Fruit fly (Drosophila melanogaster) Kc167 (cell line): ENCODE data around the gene Trl.

Experiments used
- Sin3A ChIP-seq: fragments of >200 bp; optimal IDR thresholded peaks from 2 replicates; lab custom pipeline; 2018; ENCODE audit warnings: missing external identifiers
- h ChIP-seq: fragments of >200 bp; optimal IDR thresholded peaks from 3 replicates; lab custom pipeline; 2018; ENCODE audit warnings: missing external identifiers
- insv ChIP-seq: fragments of >200 bp; optimal IDR thresholded peaks from 3 replicates; lab custom pipeline; 2018; ENCODE audit warnings: missing external identifiers
- psq ChIP-seq: fragments of >200 bp; optimal IDR thresholded peaks from 2 replicates; lab custom pipeline; 2017; ENCODE audit warnings: missing external identifiers

- TF ChIP-seq h (lab: Kevin White, UChicago) (no peak), psq (lab: Kevin White, UChicago) (no peak), insv (lab: Kevin White, UChicago) (no peak), Sin3A (lab: Kevin White, UChicago) (no peak)
These were observed 43.9 kb upstream of the Trl start, which contains the start of gene CG17839 for dm6 chr3L:14804724-14805221.
